Fruit fly (Drosophila melanogaster) whole organism, embryonic: ENCODE data around the gene CG32436.
A peak's percentile ranks its signal among the peaks of the same experiment; 100 is the strongest.

Experiments used
- Adf1 ChIP-seq: fragments of 200-800 bp; sonication (Bioruptor generic); IDR thresholded peaks from 2 replicates; pipeline ENCODE4 v1.3.6; 2022; ENCODE audit warnings: missing biosample characterization, missing genetic modification characterization
- Atf3 ChIP-seq: fragments of 200-800 bp; sonication (Bioruptor generic); optimal IDR thresholded peaks from 3 replicates; lab custom pipeline; 2016; ENCODE audit warnings: missing biosample characterization, missing genetic modification characterization
- CG10147 ChIP-seq: fragments of 200-800 bp; sonication (Bioruptor generic); optimal IDR thresholded peaks from 2 replicates; lab custom pipeline; 2019; ENCODE audit warnings: missing biosample characterization, mild to moderate bottlenecking, missing genetic modification characterization, moderate library complexity
- CG10321 ChIP-seq: fragments of 200-800 bp; sonication (Bioruptor generic); IDR thresholded peaks from 2 replicates; pipeline ENCODE4 v1.3.6; 2022; ENCODE audit warnings: missing biosample characterization, missing genetic modification characterization
- CG11247 ChIP-seq: fragments of 200-800 bp; sonication (Bioruptor generic); IDR thresholded peaks from 2 replicates; pipeline ENCODE4 v1.3.6; 2022; ENCODE audit warnings: missing biosample characterization, missing genetic modification characterization
- CG11504 ChIP-seq: fragments of 200-800 bp; sonication (Bioruptor generic); optimal IDR thresholded peaks from 3 replicates; lab custom pipeline; 2019; ENCODE audit warnings: missing biosample characterization, mild to moderate bottlenecking, missing genetic modification characterization, moderate library complexity
- CG13296 ChIP-seq: fragments of 200-800 bp; sonication (Bioruptor generic); optimal IDR thresholded peaks from 3 replicates; lab custom pipeline; 2018; ENCODE audit warnings: missing biosample characterization, mild to moderate bottlenecking, missing genetic modification characterization
- CG15269 ChIP-seq: fragments of 200-800 bp; sonication (Bioruptor generic); optimal IDR thresholded peaks from 2 replicates; lab custom pipeline; 2018; ENCODE audit warnings: missing biosample characterization, mild to moderate bottlenecking, missing genetic modification characterization, moderate library complexity
- CG15696 ChIP-seq: fragments of 200-800 bp; sonication (Bioruptor generic); optimal IDR thresholded peaks from 2 replicates; lab custom pipeline; 2019; ENCODE audit warnings: missing biosample characterization, mild to moderate bottlenecking, missing genetic modification characterization, moderate library complexity
- CG17361 ChIP-seq: fragments of 200-800 bp; sonication (Bioruptor generic); IDR thresholded peaks from 3 replicates; pipeline ENCODE4 v1.3.6; 2022; ENCODE audit warnings: missing biosample characterization, missing genetic modification characterization
- CG17568 ChIP-seq: fragments of 200-800 bp; sonication (Bioruptor generic); optimal IDR thresholded peaks from 2 replicates; lab custom pipeline; 2018; ENCODE audit warnings: missing biosample characterization, mild to moderate bottlenecking, missing genetic modification characterization, moderate library complexity
- CG18011 ChIP-seq: fragments of 200-800 bp; sonication (Bioruptor generic); optimal IDR thresholded peaks from 2 replicates; lab custom pipeline; 2017; ENCODE audit warnings: missing biosample characterization, missing genetic modification characterization, mild to moderate bottlenecking, moderate library complexity, missing genotype
- CG2129 ChIP-seq: fragments of 200-800 bp; sonication (Bioruptor generic); IDR thresholded peaks from 2 replicates; pipeline ENCODE4 v1.3.6; 2022; ENCODE audit warnings: missing biosample characterization, missing genetic modification characterization; ENCODE audit not compliant: partially characterized antibody
- CG3163 ChIP-seq: fragments of 200-800 bp; sonication (Bioruptor generic); optimal IDR thresholded peaks from 3 replicates; lab custom pipeline; 2016; ENCODE audit warnings: missing biosample characterization, missing genetic modification characterization
- CG32772 ChIP-seq: fragments of 200-800 bp; sonication (Bioruptor generic); IDR thresholded peaks from 2 replicates; pipeline ENCODE4 v1.3.6; 2022; ENCODE audit warnings: missing biosample characterization, missing genetic modification characterization
- CG33557 ChIP-seq: fragments of 200-800 bp; sonication (Bioruptor generic); optimal IDR thresholded peaks from 2 replicates; lab custom pipeline; 2019; ENCODE audit warnings: missing biosample characterization, mild to moderate bottlenecking, missing genetic modification characterization, moderate library complexity
- CG3407 ChIP-seq: fragments of 200-800 bp; sonication (Bioruptor generic); optimal IDR thresholded peaks from 2 replicates; lab custom pipeline; 2018; ENCODE audit warnings: missing biosample characterization, mild to moderate bottlenecking, missing genetic modification characterization
- CG3838 ChIP-seq: fragments of 200-800 bp; sonication (Bioruptor generic); optimal IDR thresholded peaks from 3 replicates; lab custom pipeline; 2016; ENCODE audit warnings: missing biosample characterization, missing genetic modification characterization
- CG4328 ChIP-seq: fragments of 200-800 bp; sonication (Bioruptor generic); optimal IDR thresholded peaks from 3 replicates; lab custom pipeline; 2017; ENCODE audit warnings: missing biosample characterization, missing genetic modification reagents, missing genetic modification characterization
- CG6175 ChIP-seq: fragments of 200-800 bp; sonication (Bioruptor generic); IDR thresholded peaks from 3 replicates; pipeline ENCODE4 v1.3.6; 2022; ENCODE audit warnings: missing biosample characterization, missing genetic modification characterization
- CG7372 ChIP-seq: fragments of 200-800 bp; sonication (Bioruptor generic); IDR thresholded peaks from 2 replicates; pipeline ENCODE4 v1.3.6; 2022; ENCODE audit warnings: missing biosample characterization, missing genetic modification characterization
- CG7839 ChIP-seq: fragments of 200-800 bp; sonication (Bioruptor generic); optimal IDR thresholded peaks from 3 replicates; lab custom pipeline; 2018; ENCODE audit warnings: missing biosample characterization, mild to moderate bottlenecking, missing genetic modification characterization, moderate library complexity
- CG8359 ChIP-seq: fragments of 200-800 bp; sonication (Bioruptor generic); optimal IDR thresholded peaks from 2 replicates; lab custom pipeline; 2017; ENCODE audit warnings: missing biosample characterization, mild to moderate bottlenecking, missing genetic modification characterization, borderline replicate concordance
- Doc2 ChIP-seq: fragments of 200-800 bp; sonication (Bioruptor generic); IDR thresholded peaks from 2 replicates; pipeline ENCODE4 v1.3.6; 2022; ENCODE audit warnings: missing biosample characterization, missing genetic modification characterization
- Ets97D ChIP-seq: fragments of 200-800 bp; sonication (Bioruptor generic); optimal IDR thresholded peaks from 3 replicates; lab custom pipeline; 2016; ENCODE audit warnings: missing biosample characterization, missing genetic modification characterization
- Gug ChIP-seq: fragments of 200-800 bp; sonication (Bioruptor generic); IDR thresholded peaks from 4 replicates; pipeline ENCODE4 v1.3.6; 2022; ENCODE audit warnings: missing biosample characterization, missing genetic modification characterization
- H2.0 ChIP-seq: fragments of 200-800 bp; sonication (Bioruptor generic); IDR thresholded peaks from 2 replicates; pipeline ENCODE4 v1.3.6; 2022; ENCODE audit warnings: missing biosample characterization, missing genetic modification characterization
- HHEX ChIP-seq: fragments of 200-800 bp; sonication (Bioruptor generic); optimal IDR thresholded peaks from 3 replicates; lab custom pipeline; 2017; ENCODE audit warnings: missing biosample characterization, mild to moderate bottlenecking, missing genetic modification characterization, missing genetic modification reagents
- Jarid2 ChIP-seq: fragments of 200-800 bp; sonication (Bioruptor generic); optimal IDR thresholded peaks from 3 replicates; lab custom pipeline; 2017; ENCODE audit warnings: mild to moderate bottlenecking, missing biosample characterization, missing genetic modification reagents, missing genetic modification characterization
- MESR4 ChIP-seq: fragments of 200-800 bp; sonication (Bioruptor generic); optimal IDR thresholded peaks from 2 replicates; lab custom pipeline; 2018; ENCODE audit warnings: missing biosample characterization, mild to moderate bottlenecking, missing genetic modification characterization, moderate library complexity
- Max ChIP-seq: fragments of 200-800 bp; sonication (Bioruptor generic); optimal IDR thresholded peaks from 2 replicates; lab custom pipeline; 2016; ENCODE audit warnings: missing biosample characterization, mild to moderate bottlenecking, missing genetic modification characterization
- Meics ChIP-seq: fragments of 200-800 bp; sonication (Bioruptor generic); optimal IDR thresholded peaks from 2 replicates; lab custom pipeline; 2017; ENCODE audit warnings: missing biosample characterization, mild to moderate bottlenecking, missing genetic modification characterization
- NK7.1 ChIP-seq: fragments of 200-800 bp; sonication (Bioruptor generic); optimal IDR thresholded peaks from 3 replicates; lab custom pipeline; 2016; ENCODE audit warnings: missing biosample characterization, missing genetic modification characterization
- Sry-δ ChIP-seq: fragments of 200-800 bp; sonication (Bioruptor generic); optimal IDR thresholded peaks from 2 replicates; lab custom pipeline; 2016; ENCODE audit warnings: missing biosample characterization, missing genetic modification characterization
- Taf1 ChIP-seq: fragments of 200-800 bp; sonication (Bioruptor generic); IDR thresholded peaks from 2 replicates; pipeline ENCODE4 v1.3.6; 2022; ENCODE audit warnings: missing biosample characterization, missing genetic modification characterization
- amos ChIP-seq: fragments of 200-800 bp; sonication (Bioruptor generic); IDR thresholded peaks from 2 replicates; pipeline ENCODE4 v1.3.6; 2022; ENCODE audit warnings: missing biosample characterization, missing genetic modification characterization; ENCODE audit not compliant: partially characterized antibody
- bigmax ChIP-seq: fragments of 200-800 bp; sonication (Bioruptor generic); optimal IDR thresholded peaks from 2 replicates; lab custom pipeline; 2018; ENCODE audit warnings: missing biosample characterization, mild to moderate bottlenecking, missing genetic modification characterization
- chinmo ChIP-seq: fragments of 200-800 bp; sonication (Bioruptor generic); IDR thresholded peaks from 4 replicates; pipeline ENCODE4 v1.3.6; 2022; ENCODE audit warnings: missing biosample characterization, missing genetic modification characterization; ENCODE audit not compliant: partially characterized antibody
- en ChIP-seq: fragments of 200-800 bp; sonication (Bioruptor generic); optimal IDR thresholded peaks from 2 replicates; lab custom pipeline; 2016; ENCODE audit warnings: missing biosample characterization, missing genetic modification characterization
- kah ChIP-seq: fragments of 200-800 bp; sonication (Bioruptor generic); optimal IDR thresholded peaks from 2 replicates; lab custom pipeline; 2018; ENCODE audit warnings: missing biosample characterization, mild to moderate bottlenecking, missing genetic modification characterization
- nom ChIP-seq: fragments of 200-800 bp; sonication (Bioruptor generic); optimal IDR thresholded peaks from 2 replicates; lab custom pipeline; 2017; ENCODE audit warnings: missing biosample characterization, missing genetic modification characterization, mild to moderate bottlenecking, moderate library complexity, missing genetic modification reagents
- salm ChIP-seq: fragments of 200-800 bp; sonication (Bioruptor generic); optimal IDR thresholded peaks from 2 replicates; lab custom pipeline; 2018; ENCODE audit warnings: missing biosample characterization, mild to moderate bottlenecking, missing genetic modification characterization
- shn ChIP-seq: fragments of 200-800 bp; sonication (Bioruptor generic); optimal IDR thresholded peaks from 3 replicates; lab custom pipeline; 2016; ENCODE audit warnings: missing biosample characterization, missing genetic modification characterization
- sisA ChIP-seq: fragments of 200-800 bp; sonication (Bioruptor generic); IDR thresholded peaks from 2 replicates; pipeline ENCODE4 v1.3.6; 2022; ENCODE audit warnings: missing biosample characterization, missing genetic modification characterization
- tap ChIP-seq: fragments of 200-800 bp; optimal IDR thresholded peaks from 3 replicates; lab custom pipeline; 2019; ENCODE audit warnings: missing biosample characterization, mild to moderate bottlenecking, missing genetic modification characterization, moderate library complexity
- tin ChIP-seq: fragments of 200-800 bp; sonication (Bioruptor generic); optimal IDR thresholded peaks from 3 replicates; lab custom pipeline; 2016; ENCODE audit warnings: missing biosample characterization, missing genetic modification characterization
- usp ChIP-seq: fragments of >200 bp; optimal IDR thresholded peaks from 2 replicates; lab custom pipeline; 2017; ENCODE audit warnings: missing biosample characterization, missing genetic modification characterization
- vvl ChIP-seq: fragments of 200-800 bp; sonication (Bioruptor generic); IDR thresholded peaks from 2 replicates; pipeline ENCODE4 v1.3.6; 2022; ENCODE audit warnings: missing biosample characterization, missing genetic modification characterization
- zen ChIP-seq: fragments of 200-800 bp; sonication (Bioruptor generic); optimal IDR thresholded peaks from 3 replicates; lab custom pipeline; 2018; ENCODE audit warnings: missing biosample characterization, mild to moderate bottlenecking, missing genetic modification characterization, moderate library complexity
- zen2 ChIP-seq: fragments of 200-800 bp; sonication (Bioruptor generic); IDR thresholded peaks from 3 replicates; pipeline ENCODE4 v1.3.6; 2022; ENCODE audit warnings: missing biosample characterization, missing genetic modification characterization; ENCODE audit not compliant: partially characterized antibody

The CG32436 gene

DNA sequence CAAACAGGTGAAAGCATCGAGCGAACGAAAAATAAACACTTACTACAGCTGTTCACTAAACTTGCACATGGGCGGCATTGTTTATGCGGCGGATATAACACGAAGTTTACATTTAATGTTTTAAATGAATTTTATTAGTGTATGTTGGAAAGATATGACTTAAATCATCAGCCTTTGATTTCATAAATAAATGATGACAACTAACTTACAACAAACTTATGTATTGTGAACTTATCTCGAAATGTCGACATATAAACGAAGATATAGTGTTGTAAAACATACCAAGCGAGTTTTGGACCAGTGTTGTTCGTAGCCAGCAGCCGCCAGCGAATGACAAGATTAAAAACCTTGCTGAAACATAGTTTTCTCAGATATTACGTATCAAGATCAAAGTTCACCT, 39.4 kb upstream of the CG32436 start, which contains the start of the genes CG11309 and CG7632 (continued):
- TF ChIP-seq CG18011 (peak; percentile 93), tin (GFP tag; lab: Kevin White, UChicago) (peak; percentile 99), bigmax (GFP tag; lab: Kevin White, UChicago) (peak; percentile 87), Gug (GFP tag; lab: Robert Waterston, UW) (peak; percentile 72; the same call in 3 of the 4 replicates), nom (GFP tag; lab: Kevin White, UChicago) (peak; percentile 99), shn (GFP tag; lab: Kevin White, UChicago) (peak; percentile 95), CG3407 (GFP tag; lab: Kevin White, UChicago) (peak; percentile 98), MESR4 (peak; percentile 95), Doc2 (GFP tag; lab: Robert Waterston, UW) (peak; percentile 80), CG4328 (peak; percentile 100), Meics (GFP tag; lab: Kevin White, UChicago) (peak; percentile 99), CG10321 (GFP tag; lab: Robert Waterston, UW) (peak; percentile 81), CG32772 (GFP tag; lab: Robert Waterston, UW) (peak; percentile 93), NK7.1 (peak; percentile 99), CG15696 (tag; lab: Kevin White, UChicago) (peak; percentile 99), HHEX (GFP tag; lab: Kevin White, UChicago) (peak; percentile 99), en (GFP tag; lab: Kevin White, UChicago) (peak; percentile 99), CG13296 (GFP tag; lab: Kevin White, UChicago) (peak; percentile 100), usp (no peak), salm (tag; lab: Kevin White, UChicago) (peak; percentile 100), Jarid2 (GFP tag; lab: Kevin White, UChicago) (peak; percentile 96), Taf1 (GFP tag; lab: Robert Waterston, UW) (peak; percentile 96), CG6175 (GFP tag; lab: Robert Waterston, UW) (peak; percentile 93), CG33557 (GFP tag; lab: Kevin White, UChicago) (peak; percentile 100), zen2 (GFP tag; lab: Robert Waterston, UW) (no peak), CG17361 (GFP tag; lab: Robert Waterston, UW) (peak; percentile 99), sisA (GFP tag; lab: Robert Waterston, UW) (peak; percentile 92), amos (peak; percentile 33; the same call in 1 of the 2 replicates), CG7839 (tag; lab: Kevin White, UChicago) (peak; percentile 99), CG10147 (peak; percentile 100), Max (GFP tag; lab: Kevin White, UChicago) (peak; percentile 99), chinmo (GFP tag; lab: Robert Waterston, UW) (no peak), Atf3 (GFP tag; lab: Kevin White, UChicago) (peak; percentile 97), tap (tag; lab: Kevin White, UChicago) (peak; percentile 100), zen (tag; lab: Kevin White, UChicago) (peak; percentile 100), vvl (GFP tag; lab: Robert Waterston, UW) (peak; percentile 100), CG11504 (peak; percentile 98), Sry-δ (peak; percentile 79), H2.0 (GFP tag; lab: Robert Waterston, UW) (peak; percentile 97), kah (GFP tag; lab: Kevin White, UChicago) (peak; percentile 99), CG2129 (GFP tag; lab: Robert Waterston, UW) (no peak), CG15269 (tag; lab: Kevin White, UChicago) (peak; percentile 99), CG3838 (GFP tag; lab: Kevin White, UChicago) (peak; percentile 96), CG11247 (peak; percentile 97), CG7372 (peak; percentile 97), Ets97D (GFP tag; lab: Kevin White, UChicago) (peak; percentile 95), CG3163 (GFP tag; lab: Kevin White, UChicago) (peak; percentile 90), CG17568 (GFP tag; lab: Kevin White, UChicago) (peak; percentile 99), CG8359 (peak; percentile 95), Adf1 (GFP tag; lab: Robert Waterston, UW) (peak; percentile 83)
